Worm (Caenorhabditis elegans): ENCODE results near the gene rab-6.1.

ce11 chrIII:8961993-8962392 is 43.8 kb downstream of the rab-6.1 start, which contains the start of gene grl-25:
- TF ChIP-seq flt-1 (GFP tag; IDR thresholded peaks at IDR 0.05) (no peak), ztf-29 (GFP tag; IDR thresholded peaks at IDR 0.05) (no peak), tab-1 (GFP tag; IDR thresholded peaks at IDR 0.05) (no peak), ztf-23 (GFP tag; IDR thresholded peaks at IDR 0.05) (no peak), ref-1 (GFP tag; conservative IDR thresholded peaks at IDR 0.05) (no peak)

Data from whole organism, midembryonic.